Worm (Caenorhabditis elegans): ENCODE data around the gene aqp-11.

The aqp-11 gene

ce11 chrIII:13669519-13669918, 3.6 kb upstream of the aqp-11 start:
- no peak for TF ChIP-seq tbx-8 (GFP tag; optimal IDR thresholded peaks at IDR 0.05)
- no peak for TF ChIP-seq mep-1 (tag; optimal IDR thresholded peaks at IDR 0.05)
- no peak for TF ChIP-seq ceh-83 (GFP tag; optimal IDR thresholded peaks at IDR 0.05)
- no peak for TF ChIP-seq elt-3 (tag; optimal IDR thresholded peaks at IDR 0.05)
- no peak for TF ChIP-seq ceh-43 (GFP tag; optimal IDR thresholded peaks at IDR 0.05)
- no peak for TF ChIP-seq nhr-76 (tag; optimal IDR thresholded peaks at IDR 0.05)

- no peak for TF ChIP-seq flh-1 (GFP tag; optimal IDR thresholded peaks at IDR 0.05)
- no peak for TF ChIP-seq mep-1 (tag; optimal IDR thresholded peaks at IDR 0.05)
- TF ChIP-seq ham-2 (GFP tag; optimal IDR thresholded peaks at IDR 0.05), result no peak
- no peak for TF ChIP-seq ceh-43 (GFP tag; optimal IDR thresholded peaks at IDR 0.05)
- no peak for TF ChIP-seq pha-4 (tag; optimal IDR thresholded peaks at IDR 0.05)
- TF ChIP-seq nhr-2 (tag; optimal IDR thresholded peaks at IDR 0.05), result no peak
Observed at ce11 chrIII:13678761-13679495, 5.8 kb downstream of the aqp-11 start, which contains the start of gene sid-2. TSS of gene sid-2 (plus strand) at chrIII:13679445.

- TF ChIP-seq unc-62 (GFP tag; optimal IDR thresholded peaks at IDR 0.05) (no peak), mep-1 (tag; optimal IDR thresholded peaks at IDR 0.05) (no peak), elt-3 (tag; optimal IDR thresholded peaks at IDR 0.05) (no peak), nhr-237 (tag; optimal IDR thresholded peaks at IDR 0.05) (no peak)
Observed at ce11 chrIII:13682019-13682418, 8.9 kb downstream of the aqp-11 start.

- TF ChIP-seq lin-32 (GFP tag; optimal IDR thresholded peaks at IDR 0.05), result no peak
- TF ChIP-seq elt-1 (tag; optimal IDR thresholded peaks at IDR 0.05; ENCODE audit: borderline replicate concordance, insufficient read depth), result no peak
- no peak for TF ChIP-seq bed-3 (GFP tag; optimal IDR thresholded peaks at IDR 0.05)
- no peak for TF ChIP-seq sptf-1 (tag; optimal IDR thresholded peaks at IDR 0.05)
- no peak for TF ChIP-seq ceh-43 (GFP tag; optimal IDR thresholded peaks at IDR 0.05)
- no peak for TF ChIP-seq blmp-1 (tag; optimal IDR thresholded peaks at IDR 0.05)
- TF ChIP-seq nhr-2 (tag; optimal IDR thresholded peaks at IDR 0.05), result no peak
- no peak for TF ChIP-seq lin-13 (tag; optimal IDR thresholded peaks at IDR 0.05)
- no peak for TF ChIP-seq ceh-83 (GFP tag; optimal IDR thresholded peaks at IDR 0.05)
- TF ChIP-seq unc-62 (GFP tag; optimal IDR thresholded peaks at IDR 0.05), result no peak
- no peak for TF ChIP-seq snpc-4 (tag; optimal IDR thresholded peaks at IDR 0.05)
- TF ChIP-seq tbx-8 (GFP tag; optimal IDR thresholded peaks at IDR 0.05), result no peak
- no peak for TF ChIP-seq mab-5 (tag; optimal IDR thresholded peaks at IDR 0.05)
- TF ChIP-seq nhr-12 (tag; optimal IDR thresholded peaks at IDR 0.05), result no peak
- TF ChIP-seq ces-1 (GFP tag; optimal IDR thresholded peaks at IDR 0.05), result no peak
- TF ChIP-seq nhr-237 (tag; optimal IDR thresholded peaks at IDR 0.05), result no peak
- TF ChIP-seq elt-3 (tag; optimal IDR thresholded peaks at IDR 0.05), result no peak
- no peak for TF ChIP-seq zip-8 (tag; optimal IDR thresholded peaks at IDR 0.05)
- TF ChIP-seq ztf-11 (tag; optimal IDR thresholded peaks at IDR 0.05), result no peak
Observed at ce11 chrIII:13683275-13683674, 10.2 kb downstream of the aqp-11 start.

ce11 chrIII:13684236-13684635, 11.2 kb downstream of the aqp-11 start:
- TF ChIP-seq lsy-2 (tag; optimal IDR thresholded peaks at IDR 0.05) (no peak), pha-4 (tag; optimal IDR thresholded peaks at IDR 0.05) (no peak), drap-1 (GFP tag; optimal IDR thresholded peaks at IDR 0.05) (no peak), bed-3 (GFP tag; optimal IDR thresholded peaks at IDR 0.05) (no peak), snpc-4 (tag; optimal IDR thresholded peaks at IDR 0.05) (no peak), hlh-1 (tag; optimal IDR thresholded peaks at IDR 0.05) (no peak), nhr-76 (tag; optimal IDR thresholded peaks at IDR 0.05) (no peak), unc-39 (tag; optimal IDR thresholded peaks at IDR 0.05) (no peak), nhr-237 (tag; optimal IDR thresholded peaks at IDR 0.05) (no peak), tbx-8 (GFP tag; optimal IDR thresholded peaks at IDR 0.05) (no peak), ceh-43 (GFP tag; optimal IDR thresholded peaks at IDR 0.05) (no peak), unc-62 (GFP tag; optimal IDR thresholded peaks at IDR 0.05) (no peak), elt-3 (tag; optimal IDR thresholded peaks at IDR 0.05) (no peak), nhr-28 (tag; optimal IDR thresholded peaks at IDR 0.05) (no peak), lin-32 (GFP tag; optimal IDR thresholded peaks at IDR 0.05) (no peak), cnd-1 (tag; optimal IDR thresholded peaks at IDR 0.05) (no peak), ceh-83 (GFP tag; optimal IDR thresholded peaks at IDR 0.05) (no peak), ztf-11 (tag; optimal IDR thresholded peaks at IDR 0.05) (no peak), zip-8 (tag; optimal IDR thresholded peaks at IDR 0.05) (no peak)

All from whole organism, mixed stage, embryonic.